Worm (Caenorhabditis elegans) whole organism, L2 larva: ENCODE measurements around the gene taf-9.

Source experiments
- C34F6.9 ChIP-seq: fragments of 150-350 bp; optimal IDR thresholded peaks from 2 replicates; lab custom pipeline; 2014; ENCODE audit warnings: missing biosample characterization, missing genetic modification characterization
- ama-1 ChIP-seq: fragments of 150-350 bp; optimal IDR thresholded peaks from 2 replicates; lab custom pipeline; 2018; ENCODE audit warnings: inconsistent platforms
- blmp-1 ChIP-seq: sonication (generic microtip); optimal IDR thresholded peaks from 2 replicates; lab custom pipeline; 2017; ENCODE audit warnings: missing genetic modification characterization, mild to moderate bottlenecking, missing compliant biosample characterization, antibody characterized with exemption, moderate library complexity; ENCODE audit not compliant: insufficient read depth
- ceh-16 ChIP-seq: fragments of 150-350 bp; optimal IDR thresholded peaks from 2 replicates; lab custom pipeline; 2014; ENCODE audit warnings: missing biosample characterization, missing genetic modification characterization
- ceh-82 ChIP-seq: fragments of 150-350 bp; optimal IDR thresholded peaks from 2 replicates; lab custom pipeline; 2014; ENCODE audit warnings: missing biosample characterization, missing genetic modification characterization
- lin-11 ChIP-seq: fragments of 150-350 bp; sonication (generic microtip); optimal IDR thresholded peaks from 2 replicates; lab custom pipeline; 2014; ENCODE audit warnings: missing biosample characterization, missing genetic modification characterization, inconsistent platforms, mixed read lengths
- mab-5 ChIP-seq: fragments of 150-350 bp; optimal IDR thresholded peaks from 2 replicates; lab custom pipeline; 2014; ENCODE audit warnings: missing biosample characterization, missing genetic modification characterization
- nhr-237 ChIP-seq: fragments of 150-350 bp; optimal IDR thresholded peaks from 2 replicates; lab custom pipeline; 2014; ENCODE audit warnings: missing biosample characterization, missing genetic modification characterization
- nhr-77 ChIP-seq: fragments of 150-350 bp; optimal IDR thresholded peaks from 2 replicates; lab custom pipeline; 2014; ENCODE audit warnings: missing biosample characterization, missing genetic modification characterization
- unc-39 ChIP-seq: fragments of 150-350 bp; optimal IDR thresholded peaks from 2 replicates; lab custom pipeline; 2014; ENCODE audit warnings: missing biosample characterization, missing genetic modification characterization
- ztf-4 ChIP-seq: fragments of 150-350 bp; optimal IDR thresholded peaks from 2 replicates; lab custom pipeline; 2014; ENCODE audit warnings: missing biosample characterization, missing genetic modification characterization

- no peak for TF ChIP-seq unc-39 (tag; lab: Kevin White, UChicago)
- TF ChIP-seq lin-11 (tag; lab: Kevin White, UChicago): no peak
- TF ChIP-seq ztf-4 (tag; lab: Kevin White, UChicago): no peak
- TF ChIP-seq blmp-1: no peak
- TF ChIP-seq nhr-237 (tag; lab: Kevin White, UChicago): no peak
- TF ChIP-seq nhr-77: no peak
- no peak for TF ChIP-seq ceh-82 (tag; lab: Kevin White, UChicago)
- no peak for TF ChIP-seq ama-1 (lab: Kevin White, UChicago)
- TF ChIP-seq ceh-16 (tag; lab: Kevin White, UChicago): no peak
- TF ChIP-seq C34F6.9 (tag; lab: Kevin White, UChicago): no peak
- no peak for TF ChIP-seq mab-5
Measured at ce11 chrIII:13644279-13644678, 20.2 kb downstream of the taf-9 start.
